Fruit fly (Drosophila melanogaster) whole organism, embryonic: ENCODE data around the gene CG32075.

Source experiments
- Antp ChIP-seq: fragments of 200-800 bp; sonication (Bioruptor generic); optimal IDR thresholded peaks from 3 replicates; lab custom pipeline; 2016; ENCODE audit warnings: missing biosample characterization, missing genetic modification characterization
- Atf-2 ChIP-seq: fragments of 200-800 bp; sonication (Bioruptor generic); optimal IDR thresholded peaks from 2 replicates; lab custom pipeline; 2016; ENCODE audit warnings: missing biosample characterization, missing genetic modification characterization
- Atf3 ChIP-seq: fragments of 200-800 bp; sonication (Bioruptor generic); optimal IDR thresholded peaks from 3 replicates; lab custom pipeline; 2016; ENCODE audit warnings: missing biosample characterization, missing genetic modification characterization
- Atf6 ChIP-seq: fragments of 200-800 bp; sonication (Bioruptor generic); IDR thresholded peaks from 2 replicates; pipeline ENCODE4 v1.3.6; 2022; ENCODE audit warnings: missing biosample characterization, missing genetic modification characterization
- CG11456 ChIP-seq: fragments of 200-800 bp; sonication (Bioruptor generic); IDR thresholded peaks from 3 replicates; pipeline ENCODE4 v1.3.6; 2022; ENCODE audit warnings: missing biosample characterization, missing genetic modification characterization
- CG12071 ChIP-seq: fragments of 200-800 bp; sonication (Bioruptor generic); optimal IDR thresholded peaks from 3 replicates; lab custom pipeline; 2018; ENCODE audit warnings: missing biosample characterization, mild to moderate bottlenecking, missing genetic modification characterization
- CG12236 ChIP-seq: fragments of 200-800 bp; sonication (Bioruptor generic); optimal IDR thresholded peaks from 2 replicates; lab custom pipeline; 2016; ENCODE audit warnings: missing biosample characterization, missing genetic modification characterization
- CG13624 ChIP-seq: fragments of 200-800 bp; sonication (Bioruptor generic); optimal IDR thresholded peaks from 2 replicates; lab custom pipeline; 2016; ENCODE audit warnings: missing biosample characterization, missing genetic modification characterization
- CG14860 ChIP-seq: fragments of 200-800 bp; sonication (Bioruptor generic); IDR thresholded peaks from 3 replicates; pipeline ENCODE4 v1.3.6; 2022; ENCODE audit warnings: missing biosample characterization, missing genetic modification characterization; ENCODE audit not compliant: partially characterized antibody
- CG1647 ChIP-seq: fragments of 200-800 bp; sonication (Bioruptor generic); optimal IDR thresholded peaks from 3 replicates; lab custom pipeline; 2016; ENCODE audit warnings: missing biosample characterization, missing genetic modification characterization
- CG17912 ChIP-seq: fragments of 200-800 bp; sonication (Bioruptor generic); optimal IDR thresholded peaks from 2 replicates; lab custom pipeline; 2018; ENCODE audit warnings: missing biosample characterization, mild to moderate bottlenecking, missing genetic modification characterization
- CG18011 ChIP-seq: fragments of 200-800 bp; sonication (Bioruptor generic); optimal IDR thresholded peaks from 2 replicates; lab custom pipeline; 2017; ENCODE audit warnings: missing biosample characterization, missing genetic modification characterization, mild to moderate bottlenecking, moderate library complexity, missing genotype
- CG18262 ChIP-seq: fragments of 200-800 bp; optimal IDR thresholded peaks from 3 replicates; lab custom pipeline; 2019; ENCODE audit warnings: missing biosample characterization, mild to moderate bottlenecking, missing genetic modification characterization, moderate library complexity
- CG2129 ChIP-seq: fragments of 200-800 bp; sonication (Bioruptor generic); IDR thresholded peaks from 2 replicates; pipeline ENCODE4 v1.3.6; 2022; ENCODE audit warnings: missing biosample characterization, missing genetic modification characterization; ENCODE audit not compliant: partially characterized antibody
- CG30431 ChIP-seq: fragments of 200-800 bp; sonication (Bioruptor generic); optimal IDR thresholded peaks from 2 replicates; lab custom pipeline; 2017; ENCODE audit warnings: missing biosample characterization, missing genetic modification characterization
- CG3163 ChIP-seq: fragments of 200-800 bp; sonication (Bioruptor generic); optimal IDR thresholded peaks from 3 replicates; lab custom pipeline; 2016; ENCODE audit warnings: missing biosample characterization, missing genetic modification characterization
- CG4328 ChIP-seq: fragments of 200-800 bp; sonication (Bioruptor generic); optimal IDR thresholded peaks from 3 replicates; lab custom pipeline; 2017; ENCODE audit warnings: missing biosample characterization, missing genetic modification reagents, missing genetic modification characterization
- CG7271 ChIP-seq: fragments of 200-800 bp; sonication (Bioruptor generic); optimal IDR thresholded peaks from 2 replicates; lab custom pipeline; 2018; ENCODE audit warnings: missing biosample characterization, mild to moderate bottlenecking, missing genetic modification characterization, moderate library complexity
- CG8281 ChIP-seq: fragments of 200-800 bp; sonication (Bioruptor generic); optimal IDR thresholded peaks from 2 replicates; lab custom pipeline; 2018; ENCODE audit warnings: missing biosample characterization, mild to moderate bottlenecking, missing genetic modification characterization, moderate library complexity
- CG8924 ChIP-seq: fragments of 200-800 bp; optimal IDR thresholded peaks from 3 replicates; lab custom pipeline; 2019; ENCODE audit warnings: missing biosample characterization, mild to moderate bottlenecking, missing genetic modification characterization, moderate library complexity
- CG8944 ChIP-seq: fragments of 200-800 bp; sonication (Bioruptor generic); optimal IDR thresholded peaks from 3 replicates; lab custom pipeline; 2016; ENCODE audit warnings: missing biosample characterization, missing genetic modification characterization
- CG9215 ChIP-seq: fragments of 200-800 bp; sonication (Bioruptor generic); IDR thresholded peaks from 2 replicates; pipeline ENCODE4 v1.3.6; 2022; ENCODE audit warnings: missing biosample characterization, missing genetic modification characterization
- CG9437 ChIP-seq: fragments of 200-800 bp; sonication (Bioruptor generic); optimal IDR thresholded peaks from 2 replicates; lab custom pipeline; 2018; ENCODE audit warnings: missing biosample characterization, mild to moderate bottlenecking, missing genetic modification characterization
- Dp ChIP-seq: fragments of 200-800 bp; sonication (Bioruptor generic); optimal IDR thresholded peaks from 2 replicates; lab custom pipeline; 2018; ENCODE audit warnings: missing biosample characterization, mild to moderate bottlenecking, missing genetic modification characterization, moderate library complexity
- Eip74EF ChIP-seq, 2 experiments: fragments of 200-800 bp in 1 of 2; fragments of >200 bp in 1 of 2; sonication (Bioruptor generic) in 1 of 2; optimal IDR thresholded peaks; 2 replicates each; lab custom pipeline; 2017 to 2019; ENCODE audit warnings: missing biosample characterization in 2 of 2, missing genetic modification characterization in 2 of 2, mild to moderate bottlenecking in 1 of 2, moderate library complexity in 1 of 2
- Hey ChIP-seq: fragments of 200-800 bp; sonication (Bioruptor generic); optimal IDR thresholded peaks from 3 replicates; lab custom pipeline; 2018; ENCODE audit warnings: missing biosample characterization, mild to moderate bottlenecking, missing genetic modification characterization
- Hr39 ChIP-seq: fragments of >200 bp; optimal IDR thresholded peaks from 2 replicates; lab custom pipeline; 2017
- Lhr ChIP-seq: fragments of 200-800 bp; sonication (Bioruptor generic); optimal IDR thresholded peaks from 3 replicates; lab custom pipeline; 2017; ENCODE audit warnings: mild to moderate bottlenecking, missing biosample characterization, missing genetic modification reagents, missing genetic modification characterization
- Oaz ChIP-seq: fragments of 200-800 bp; sonication (Bioruptor generic); IDR thresholded peaks from 2 replicates; pipeline ENCODE4 v1.3.6; 2022; ENCODE audit warnings: missing biosample characterization, missing genetic modification characterization
- Rfx ChIP-seq: fragments of 200-800 bp; sonication (Bioruptor generic); IDR thresholded peaks from 2 replicates; pipeline ENCODE4 v1.3.6; 2022; ENCODE audit warnings: missing biosample characterization, missing genetic modification characterization
- Spps ChIP-seq: fragments of 200-800 bp; sonication (Bioruptor generic); optimal IDR thresholded peaks from 2 replicates; lab custom pipeline; 2018; ENCODE audit warnings: missing biosample characterization, mild to moderate bottlenecking, missing genetic modification characterization
- Trl ChIP-seq, 3 experiments: fragments of >200 bp in 2 of 3; fragments of 200-800 bp in 1 of 3; sonication (Bioruptor generic) in 1 of 3; optimal IDR thresholded peaks; 2 replicates in 1 of 3; 3 replicates in 2 of 3; lab custom pipeline; 2016 to 2017; ENCODE audit warnings: missing biosample characterization in 1 of 3, missing genetic modification characterization in 1 of 3
- ac ChIP-seq: fragments of 200-800 bp; sonication (Bioruptor generic); optimal IDR thresholded peaks from 3 replicates; lab custom pipeline; 2017; ENCODE audit warnings: missing biosample characterization, mild to moderate bottlenecking, missing genetic modification characterization
- bowl ChIP-seq: fragments of 200-800 bp; sonication (Bioruptor generic); IDR thresholded peaks from 2 replicates; pipeline ENCODE4 v1.3.6; 2022; ENCODE audit warnings: missing biosample characterization, missing genetic modification characterization
- dpn ChIP-seq, 2 experiments: fragments of 200-800 bp; sonication (Bioruptor generic); optimal IDR thresholded peaks; 3 replicates each; lab custom pipeline; 2016; ENCODE audit warnings: missing biosample characterization in 2 of 2, missing genetic modification characterization in 2 of 2
- emc ChIP-seq: fragments of 200-800 bp; sonication (Bioruptor generic); optimal IDR thresholded peaks from 2 replicates; lab custom pipeline; 2016; ENCODE audit warnings: missing biosample characterization, missing genetic modification characterization
- gcm2 ChIP-seq: fragments of 200-800 bp; sonication (Bioruptor generic); optimal IDR thresholded peaks from 2 replicates; lab custom pipeline; 2016; ENCODE audit warnings: missing biosample characterization, missing genetic modification characterization
- klu ChIP-seq: fragments of 200-800 bp; sonication (Bioruptor generic); IDR thresholded peaks from 2 replicates; pipeline ENCODE4 v1.3.6; 2022; ENCODE audit warnings: missing biosample characterization, missing genetic modification characterization
- luna ChIP-seq: fragments of 200-800 bp; sonication (Bioruptor generic); optimal IDR thresholded peaks from 2 replicates; lab custom pipeline; 2016; ENCODE audit warnings: missing biosample characterization, missing genetic modification characterization
- mld ChIP-seq: fragments of 200-800 bp; sonication (Bioruptor generic); IDR thresholded peaks from 3 replicates; pipeline ENCODE4 v1.3.6; 2022; ENCODE audit warnings: missing biosample characterization, missing genetic modification characterization; ENCODE audit not compliant: partially characterized antibody
- p53 ChIP-seq: fragments of 200-800 bp; sonication (Bioruptor generic); optimal IDR thresholded peaks from 2 replicates; lab custom pipeline; 2016; ENCODE audit warnings: missing biosample characterization, missing genetic modification characterization
- pum ChIP-seq: fragments of 200-800 bp; sonication (Bioruptor generic); optimal IDR thresholded peaks from 2 replicates; lab custom pipeline; 2016; ENCODE audit warnings: missing biosample characterization, missing genetic modification characterization
- pzg ChIP-seq: fragments of 200-800 bp; sonication (Bioruptor generic); optimal IDR thresholded peaks from 3 replicates; lab custom pipeline; 2018; ENCODE audit warnings: missing biosample characterization, mild to moderate bottlenecking, missing genetic modification characterization, moderate library complexity
- ranshi ChIP-seq: fragments of 200-800 bp; sonication (Bioruptor generic); IDR thresholded peaks from 2 replicates; pipeline ENCODE4 v1.3.6; 2022; ENCODE audit warnings: missing biosample characterization, missing genetic modification characterization
- shn ChIP-seq: fragments of 200-800 bp; sonication (Bioruptor generic); optimal IDR thresholded peaks from 3 replicates; lab custom pipeline; 2016; ENCODE audit warnings: missing biosample characterization, missing genetic modification characterization
- slbo ChIP-seq: fragments of 200-800 bp; sonication (Bioruptor generic); IDR thresholded peaks from 2 replicates; pipeline ENCODE4 v1.3.6; 2022; ENCODE audit warnings: missing biosample characterization, missing genetic modification characterization
- stc ChIP-seq: fragments of 200-800 bp; sonication (Bioruptor generic); IDR thresholded peaks from 2 replicates; pipeline ENCODE4 v1.3.6; 2022; ENCODE audit warnings: missing biosample characterization, missing genetic modification characterization
- sug ChIP-seq: fragments of 200-800 bp; optimal IDR thresholded peaks from 2 replicates; lab custom pipeline; 2019; ENCODE audit warnings: missing biosample characterization, mild to moderate bottlenecking, missing genetic modification characterization, moderate library complexity
- tll ChIP-seq, 2 experiments: fragments of 200-800 bp in 1 of 2; fragments of >200 bp in 1 of 2; sonication (Bioruptor generic) in 1 of 2; optimal IDR thresholded peaks; 2 replicates each; lab custom pipeline; 2017 to 2019; ENCODE audit warnings: missing biosample characterization in 2 of 2, missing genetic modification characterization in 2 of 2, mild to moderate bottlenecking in 1 of 2, moderate library complexity in 1 of 2
- ttk ChIP-seq: fragments of 200-800 bp; sonication (Bioruptor generic); IDR thresholded peaks from 2 replicates; pipeline ENCODE4 v2.1.2; 2022; ENCODE audit warnings: missing biosample characterization, missing genetic modification characterization
- tup ChIP-seq: fragments of 200-800 bp; sonication (Bioruptor generic); optimal IDR thresholded peaks from 2 replicates; lab custom pipeline; 2016; ENCODE audit warnings: missing biosample characterization, mild to moderate bottlenecking, missing genetic modification characterization, moderate library complexity

CG32075 gene

DNA sequence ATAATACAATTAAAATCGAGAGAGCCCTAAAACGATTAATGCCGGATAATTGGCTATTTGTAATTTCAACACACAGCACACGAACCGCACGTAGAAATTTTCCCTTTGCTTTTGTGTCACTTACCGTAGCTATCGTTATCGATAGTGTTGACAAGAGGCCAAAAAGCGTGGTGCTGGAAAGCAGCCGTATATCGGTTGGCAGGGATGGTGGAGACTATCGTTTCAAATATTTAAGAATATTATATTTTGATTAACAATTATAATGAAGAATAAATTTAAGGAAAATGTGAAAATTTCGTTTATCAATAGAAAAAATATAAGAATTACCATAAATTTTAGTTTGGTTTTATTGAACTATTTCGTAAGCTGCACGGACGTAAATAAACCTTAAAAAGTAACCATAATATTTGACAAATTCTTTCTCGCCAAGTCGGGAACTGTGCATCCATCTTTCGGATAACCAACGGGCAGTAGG is 28.3 kb upstream of the CG32075 start, which contains the start of gene JIL-1 (continued):
- no peak for TF ChIP-seq Trl (optimal IDR thresholded peaks at IDR 0.05; lab: Kevin White, UChicago)
- no peak for TF ChIP-seq Trl (GFP tag; optimal IDR thresholded peaks at IDR 0.05; lab: Kevin White, UChicago)
- no peak for TF ChIP-seq tll (GFP tag; optimal IDR thresholded peaks at IDR 0.05; lab: Kevin White, UChicago)
- TF ChIP-seq luna: no peak
- TF ChIP-seq CG7271: no peak
- TF ChIP-seq ranshi (GFP tag; lab: Robert Waterston, UW): peak; percentile 63
- no peak for TF ChIP-seq Hr39 (lab: Kevin White, UChicago)
- peak; percentile 46 for TF ChIP-seq CG13624 (GFP tag; lab: Kevin White, UChicago)
- TF ChIP-seq CG17912 (GFP tag; lab: Kevin White, UChicago): peak; percentile 19
- TF ChIP-seq Antp (GFP tag; lab: Kevin White, UChicago): peak; percentile 31
- TF ChIP-seq bowl (GFP tag; lab: Robert Waterston, UW): no peak; the same call in 1 of the 2 replicates
- peak; percentile 39 for TF ChIP-seq CG18011 (GFP tag; lab: Kevin White, UChicago)
- peak; percentile 84 for TF ChIP-seq CG11456 (GFP tag; lab: Robert Waterston, UW)
- no peak for TF ChIP-seq CG30431 (GFP tag; lab: Kevin White, UChicago)
- TF ChIP-seq Spps (tag; lab: Kevin White, UChicago): no peak
- peak; percentile 93 for TF ChIP-seq slbo (GFP tag; lab: Robert Waterston, UW)
- TF ChIP-seq Rfx (GFP tag; lab: Robert Waterston, UW): peak; percentile 94
- TF ChIP-seq Oaz (GFP tag; lab: Robert Waterston, UW): no peak
- no peak for TF ChIP-seq CG3163 (GFP tag; lab: Kevin White, UChicago)
- TF ChIP-seq tup (GFP tag; lab: Kevin White, UChicago): peak; percentile 3
- peak; percentile 79 for TF ChIP-seq pzg
- no peak for TF ChIP-seq Hey (tag; lab: Kevin White, UChicago)
- TF ChIP-seq Dp (GFP tag; lab: Kevin White, UChicago): peak; percentile 22
- peak; percentile 67 for TF ChIP-seq Atf6 (GFP tag; lab: Robert Waterston, UW)
- no peak for TF ChIP-seq CG1647 (GFP tag; lab: Kevin White, UChicago)
- TF ChIP-seq ac (GFP tag; lab: Kevin White, UChicago): no peak
- TF ChIP-seq CG12071 (GFP tag; lab: Kevin White, UChicago): peak; percentile 14
- peak; percentile 86 for TF ChIP-seq CG14860
- peak; percentile 58 to 60 for TF ChIP-seq dpn (GFP tag; optimal IDR thresholded peaks at IDR 0.05; lab: Kevin White, UChicago)
- no peak for TF ChIP-seq CG8281 (tag; lab: Kevin White, UChicago)
- TF ChIP-seq gcm2 (GFP tag; lab: Kevin White, UChicago): no peak
- peak; percentile 67 for TF ChIP-seq sug (tag; lab: Kevin White, UChicago)
- no peak for TF ChIP-seq p53 (GFP tag; lab: Kevin White, UChicago)
- peak; percentile 12 for TF ChIP-seq CG8924 (tag; lab: Kevin White, UChicago)
- no peak for TF ChIP-seq Lhr (GFP tag; lab: Kevin White, UChicago)
- TF ChIP-seq CG4328 (GFP tag; lab: Kevin White, UChicago): no peak
- peak; percentile 30 for TF ChIP-seq CG9437 (GFP tag; lab: Kevin White, UChicago)
- peak; percentile 39; the same call in 1 of the 2 replicates for TF ChIP-seq stc
- peak; percentile 37; the same call in 1 of the 2 replicates for TF ChIP-seq ttk
- peak; percentile 68 for TF ChIP-seq CG9215 (GFP tag; lab: Robert Waterston, UW)
- peak; percentile 43 for TF ChIP-seq CG18262
- peak; percentile 79 for TF ChIP-seq mld
- TF ChIP-seq Atf3 (GFP tag; lab: Kevin White, UChicago): no peak
- TF ChIP-seq Atf-2: no peak
- peak; percentile 8 for TF ChIP-seq emc (GFP tag; lab: Kevin White, UChicago)
- TF ChIP-seq pum (GFP tag; lab: Kevin White, UChicago): peak; percentile 1
- no peak for TF ChIP-seq klu (GFP tag; lab: Robert Waterston, UW)
- peak; percentile 78 for TF ChIP-seq CG2129 (GFP tag; lab: Robert Waterston, UW)
- TF ChIP-seq shn: no peak
- TF ChIP-seq CG8944 (GFP tag; lab: Kevin White, UChicago): peak; percentile 12
- no peak for TF ChIP-seq CG12236
- no peak for TF ChIP-seq Eip74EF (GFP tag; optimal IDR thresholded peaks at IDR 0.05; lab: Kevin White, UChicago)
